Worm (Caenorhabditis elegans) whole organism, mixed stage, embryonic: ENCODE measurements around the gene aars-1.

Experiments
- M03D4.4 ChIP-seq: sonication (generic microtip); optimal IDR thresholded peaks from 2 replicates; lab custom pipeline; 2017; ENCODE audit warnings: mild to moderate bottlenecking, missing genetic modification characterization, missing compliant biosample characterization
- bed-3 ChIP-seq: fragments of 200-800 bp; sonication (Bioruptor generic); optimal IDR thresholded peaks from 3 replicates; lab custom pipeline; 2018; ENCODE audit warnings: mild to moderate bottlenecking, missing genetic modification characterization, moderate library complexity, missing compliant biosample characterization
- blmp-1 ChIP-seq: fragments of 150-350 bp; optimal IDR thresholded peaks from 2 replicates; lab custom pipeline; 2014; ENCODE audit warnings: missing biosample characterization, missing genetic modification characterization
- ceh-39 ChIP-seq: fragments of 150-350 bp; optimal IDR thresholded peaks from 2 replicates; lab custom pipeline; 2014; ENCODE audit warnings: missing biosample characterization, missing genetic modification characterization
- ceh-43 ChIP-seq: fragments of 200-800 bp; sonication (Bioruptor generic); optimal IDR thresholded peaks from 2 replicates; lab custom pipeline; 2018; ENCODE audit warnings: mild to moderate bottlenecking, missing genetic modification characterization, moderate library complexity, missing compliant biosample characterization
- ceh-83 ChIP-seq: fragments of 200-800 bp; sonication (Bioruptor generic); optimal IDR thresholded peaks from 2 replicates; lab custom pipeline; 2018; ENCODE audit warnings: mild to moderate bottlenecking, missing genetic modification characterization, missing compliant biosample characterization
- ces-1 ChIP-seq: fragments of 150-350 bp; optimal IDR thresholded peaks from 2 replicates; lab custom pipeline; 2014; ENCODE audit warnings: missing biosample characterization, missing genetic modification reagents, missing genetic modification characterization
- cnd-1 ChIP-seq: fragments of 200-800 bp; sonication (Bioruptor generic); optimal IDR thresholded peaks from 2 replicates; lab custom pipeline; 2018; ENCODE audit warnings: mild to moderate bottlenecking, missing genetic modification characterization, missing compliant biosample characterization
- drap-1 ChIP-seq: fragments of 200-800 bp; sonication (Bioruptor generic); optimal IDR thresholded peaks from 3 replicates; lab custom pipeline; 2018; ENCODE audit warnings: mild to moderate bottlenecking, missing genetic modification characterization, missing compliant biosample characterization
- elt-3 ChIP-seq: fragments of 150-350 bp; optimal IDR thresholded peaks from 2 replicates; lab custom pipeline; 2014; ENCODE audit warnings: missing biosample characterization, missing genetic modification characterization
- ham-2 ChIP-seq: fragments of 200-800 bp; sonication (Bioruptor generic); optimal IDR thresholded peaks from 2 replicates; lab custom pipeline; 2018; ENCODE audit warnings: mild to moderate bottlenecking, missing genetic modification characterization, missing compliant biosample characterization
- hlh-1 ChIP-seq: fragments of 150-350 bp; optimal IDR thresholded peaks from 2 replicates; lab custom pipeline; 2014; ENCODE audit warnings: missing biosample characterization, missing genetic modification reagents, missing genetic modification characterization
- lin-13 ChIP-seq: fragments of 150-350 bp; optimal IDR thresholded peaks from 2 replicates; lab custom pipeline; 2014; ENCODE audit warnings: missing biosample characterization, missing genetic modification characterization
- lsy-2 ChIP-seq: fragments of 150-350 bp; optimal IDR thresholded peaks from 2 replicates; lab custom pipeline; 2014; ENCODE audit warnings: missing biosample characterization, missing genetic modification characterization
- mep-1 ChIP-seq: fragments of 150-350 bp; optimal IDR thresholded peaks from 2 replicates; lab custom pipeline; 2017; ENCODE audit warnings: missing biosample characterization, missing genetic modification reagents, missing genetic modification characterization, inconsistent platforms
- mls-2 ChIP-seq: sonication (generic microtip); optimal IDR thresholded peaks from 2 replicates; lab custom pipeline; 2016; ENCODE audit warnings: mild to moderate bottlenecking, missing genetic modification characterization, moderate library complexity, missing compliant biosample characterization
- nhr-12 ChIP-seq: fragments of 150-350 bp; optimal IDR thresholded peaks from 2 replicates; lab custom pipeline; 2014; ENCODE audit warnings: missing biosample characterization, missing genetic modification characterization
- nhr-2 ChIP-seq: fragments of 150-350 bp; optimal IDR thresholded peaks from 2 replicates; lab custom pipeline; 2014; ENCODE audit warnings: missing biosample characterization, missing genetic modification characterization
- nhr-237 ChIP-seq: fragments of 150-350 bp; optimal IDR thresholded peaks from 2 replicates; lab custom pipeline; 2014; ENCODE audit warnings: missing biosample characterization, missing genetic modification characterization
- nhr-28 ChIP-seq: fragments of 150-350 bp; optimal IDR thresholded peaks from 2 replicates; lab custom pipeline; 2014; ENCODE audit warnings: missing biosample characterization, missing genetic modification characterization
- sem-2 ChIP-seq: fragments of 200-800 bp; sonication (Bioruptor generic); optimal IDR thresholded peaks from 2 replicates; lab custom pipeline; 2018; ENCODE audit warnings: mild to moderate bottlenecking, missing genetic modification characterization, missing compliant biosample characterization
- snpc-4 ChIP-seq: fragments of 150-350 bp; optimal IDR thresholded peaks from 2 replicates; lab custom pipeline; 2014; ENCODE audit warnings: missing biosample characterization, missing genetic modification characterization
- sptf-1 ChIP-seq: sonication (generic microtip); optimal IDR thresholded peaks from 2 replicates; lab custom pipeline; 2017; ENCODE audit warnings: mild to moderate bottlenecking, missing genetic modification characterization, moderate library complexity, missing compliant biosample characterization
- unc-120 ChIP-seq: sonication (generic microtip); optimal IDR thresholded peaks from 2 replicates; lab custom pipeline; 2017; ENCODE audit warnings: missing genetic modification characterization, missing compliant biosample characterization; ENCODE audit not compliant: poor library complexity, severe bottlenecking
- unc-62 ChIP-seq: fragments of 150-350 bp; optimal IDR thresholded peaks from 2 replicates; lab custom pipeline; 2014; ENCODE audit warnings: missing biosample characterization, missing genetic modification reagents, missing genetic modification characterization
- zip-8 ChIP-seq: fragments of 150-350 bp; optimal IDR thresholded peaks from 2 replicates; lab custom pipeline; 2014; ENCODE audit warnings: missing biosample characterization, missing genetic modification characterization
- ztf-11 ChIP-seq: fragments of 150-350 bp; optimal IDR thresholded peaks from 2 replicates; lab custom pipeline; 2014; ENCODE audit warnings: missing biosample characterization, missing genetic modification characterization

The aars-1 gene

DNA sequence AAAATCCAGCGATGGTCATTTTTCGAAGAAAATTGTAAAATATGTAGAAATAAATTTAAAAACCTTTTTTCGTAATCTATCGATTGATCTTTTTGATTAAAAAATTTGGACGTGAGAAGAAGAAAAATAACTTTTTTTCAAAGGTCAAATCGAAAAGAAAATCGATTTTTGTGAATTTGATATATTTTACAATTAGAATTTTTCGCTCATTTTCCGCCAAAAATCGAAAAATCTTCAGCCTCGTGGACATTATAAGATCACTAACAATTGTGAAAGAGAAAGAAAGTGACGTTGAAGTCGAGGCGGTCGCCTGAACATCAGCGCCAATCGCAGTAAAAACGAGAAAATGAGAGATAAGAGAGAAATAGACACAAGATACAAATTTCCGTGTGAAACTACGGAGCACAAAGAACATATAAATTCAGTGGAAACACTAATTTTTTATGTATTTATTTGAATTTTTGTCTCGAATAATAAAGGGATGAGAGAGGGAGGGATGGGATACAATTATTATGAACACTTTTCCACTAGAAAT, 5.3 kb upstream of the aars-1 start, which contains the start of gene cisd-1:
Gene cisd-1 (minus strand): TSS at position 51 of the 535 bp plus-strand sequence.
- TF ChIP-seq zip-8 (tag; lab: Kevin White, UChicago) (no peak), hlh-1 (no peak), ceh-39 (tag; lab: Kevin White, UChicago) (no peak), sem-2 (GFP tag; lab: Kevin White, UChicago) (no peak), nhr-2 (no peak), unc-62 (no peak), drap-1 (GFP tag; lab: Kevin White, UChicago) (no peak), unc-120 (tag; lab: Kevin White, UChicago) (no peak), nhr-28 (no peak), nhr-237 (tag; lab: Kevin White, UChicago) (no peak), sptf-1 (tag; lab: Kevin White, UChicago) (no peak)

DNA sequence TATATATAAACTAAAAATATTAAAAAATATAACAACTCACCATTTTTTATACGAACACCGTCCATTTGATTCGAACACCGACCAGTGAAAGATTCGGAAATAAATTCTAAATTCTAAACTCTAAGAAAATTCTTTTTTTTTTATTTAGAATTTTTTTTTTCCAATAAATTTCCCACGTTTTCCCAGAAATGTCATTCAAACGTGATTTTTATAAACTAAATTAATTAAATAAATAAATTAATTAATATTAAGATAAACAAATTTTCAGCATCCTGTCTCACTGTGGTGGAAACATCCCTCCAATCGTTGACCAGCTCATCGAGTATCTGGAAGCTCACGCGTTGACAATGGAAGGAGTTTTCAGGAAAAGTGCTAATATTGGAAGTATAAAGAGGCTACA, 3.2 kb upstream of the aars-1 start, which contains the start of gene klp-17:
Gene klp-17 (minus strand): TSS at position 101 of the 400 bp plus-strand sequence.
- no peak for TF ChIP-seq M03D4.4 (tag; lab: Kevin White, UChicago)
- TF ChIP-seq bed-3 (GFP tag; lab: Kevin White, UChicago): no peak
- TF ChIP-seq ceh-39 (tag; lab: Kevin White, UChicago): no peak
- TF ChIP-seq ztf-11: no peak
- TF ChIP-seq blmp-1 (tag; lab: Kevin White, UChicago): no peak
- TF ChIP-seq unc-120 (tag; lab: Kevin White, UChicago): no peak
- TF ChIP-seq lin-13 (tag; lab: Kevin White, UChicago): no peak
- no peak for TF ChIP-seq elt-3 (tag; lab: Kevin White, UChicago)
- TF ChIP-seq mep-1 (tag; lab: Kevin White, UChicago): no peak
- TF ChIP-seq ceh-43 (GFP tag; lab: Kevin White, UChicago): no peak
- no peak for TF ChIP-seq cnd-1 (tag; lab: Kevin White, UChicago)
- TF ChIP-seq ceh-83 (GFP tag; lab: Kevin White, UChicago): no peak
- no peak for TF ChIP-seq drap-1 (GFP tag; lab: Kevin White, UChicago)
- TF ChIP-seq zip-8 (tag; lab: Kevin White, UChicago): no peak
- no peak for TF ChIP-seq mls-2 (tag; lab: Kevin White, UChicago)

DNA sequence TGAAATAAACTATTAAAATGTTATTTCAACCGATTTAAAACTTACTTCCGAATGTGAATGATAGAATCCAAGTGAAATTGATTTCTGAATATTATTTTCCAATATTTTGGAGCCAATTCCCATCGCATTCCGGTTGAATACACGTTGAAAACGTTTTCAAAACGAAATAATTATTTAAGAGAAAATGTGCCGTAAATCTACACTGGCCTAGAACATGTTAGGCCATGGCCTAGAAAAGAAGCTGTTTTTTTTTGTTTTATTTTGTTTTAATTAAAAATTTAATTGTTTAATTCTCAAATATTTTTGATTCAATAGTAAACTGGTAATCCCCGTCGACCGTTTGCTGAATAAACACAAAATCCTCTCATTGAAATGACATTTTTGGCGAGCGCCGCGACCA, 398 bp downstream of the aars-1 start:
- no peak for TF ChIP-seq snpc-4
- no peak for TF ChIP-seq lsy-2 (tag; lab: Kevin White, UChicago)
- no peak for TF ChIP-seq sem-2 (GFP tag; lab: Kevin White, UChicago)
- TF ChIP-seq ces-1 (GFP tag; lab: Kevin White, UChicago): peak; percentile 29
- TF ChIP-seq cnd-1 (tag; lab: Kevin White, UChicago): no peak
- TF ChIP-seq, all 35 proteins: peak for 1

DNA sequence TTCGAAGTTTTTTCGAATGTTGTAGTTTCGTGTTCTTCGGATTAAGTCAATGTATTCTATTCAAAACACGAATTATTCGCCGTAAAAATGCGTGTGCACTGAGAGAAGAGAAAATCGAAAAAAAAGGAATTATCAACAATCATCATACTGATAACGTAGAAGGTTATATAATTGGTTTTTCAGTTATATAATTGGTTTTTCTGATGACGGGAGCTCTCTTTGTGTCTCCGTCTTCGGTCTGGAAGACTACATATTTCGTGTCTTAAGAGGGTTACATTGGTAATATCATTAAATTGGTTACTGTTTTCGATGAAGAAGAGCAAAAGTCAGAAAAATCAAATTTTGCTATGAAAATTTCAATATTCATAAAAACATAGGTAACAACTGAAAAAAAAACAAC, 4.4 kb downstream of the aars-1 start:
- TF ChIP-seq ceh-83 (GFP tag; lab: Kevin White, UChicago) (no peak), zip-8 (tag; lab: Kevin White, UChicago) (no peak), mls-2 (tag; lab: Kevin White, UChicago) (no peak)

DNA sequence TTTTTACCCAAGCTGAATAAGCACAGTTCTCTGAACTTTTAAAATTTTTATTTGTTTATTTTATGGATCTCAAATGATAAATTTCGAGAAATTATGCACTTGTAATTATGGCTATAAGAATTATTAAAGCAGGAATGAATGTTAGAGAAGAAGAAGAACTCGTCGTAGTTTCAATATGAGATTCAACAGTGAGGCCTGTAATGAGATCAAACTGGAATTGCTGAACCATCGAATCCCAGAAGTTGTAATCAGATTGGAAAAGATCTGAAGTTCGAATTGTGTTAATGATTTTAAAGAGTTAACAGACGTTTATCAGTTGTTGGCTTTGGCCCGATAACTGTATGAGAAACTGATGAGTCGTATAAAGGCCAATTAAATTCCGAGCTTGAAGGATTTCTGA, 8.6 kb downstream of the aars-1 start:
- no peak for TF ChIP-seq ham-2 (GFP tag; lab: Kevin White, UChicago)

DNA sequence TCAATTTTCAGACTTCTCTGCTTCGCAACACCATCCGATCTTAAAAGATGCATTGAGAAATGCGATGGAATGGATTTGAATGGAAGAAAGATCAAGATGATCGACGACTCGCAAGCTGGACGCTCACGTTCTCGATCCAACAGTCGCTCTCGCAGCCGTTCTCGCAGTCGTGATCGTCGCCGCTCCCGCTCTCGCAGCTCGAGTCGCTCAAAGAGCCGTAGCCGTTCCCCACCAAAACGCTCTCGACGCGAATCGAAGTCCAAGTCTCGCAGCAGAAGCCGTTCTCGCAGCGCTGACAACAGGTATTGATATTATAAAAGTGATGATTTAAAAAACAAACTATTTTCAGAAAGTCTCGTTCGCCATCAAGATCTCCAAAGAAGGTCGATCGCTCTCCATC, 9.2 kb downstream of the aars-1 start:
- TF ChIP-seq M03D4.4 (tag; lab: Kevin White, UChicago): no peak

DNA sequence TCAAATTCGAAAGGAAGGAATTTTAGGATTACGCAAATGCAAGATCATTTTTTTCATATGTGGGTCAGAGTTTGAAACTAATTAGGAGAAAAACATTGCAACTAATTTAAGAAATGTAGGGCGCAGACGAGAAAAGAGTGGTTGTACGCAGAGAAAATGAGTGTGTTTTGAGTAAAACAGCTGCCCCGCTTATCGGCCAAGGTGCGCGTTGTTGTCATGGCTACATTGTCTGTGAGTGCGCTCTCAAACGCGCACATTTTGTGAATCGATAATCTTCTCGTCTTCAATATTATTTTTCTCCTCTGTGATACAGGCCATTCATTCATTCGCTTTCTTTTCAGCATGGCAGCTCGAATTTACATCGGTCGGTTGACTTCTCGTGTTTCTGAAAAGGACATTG, 10.7 kb downstream of the aars-1 start:
- TF ChIP-seq elt-3 (tag; lab: Kevin White, UChicago) (no peak), nhr-12 (no peak), ceh-39 (tag; lab: Kevin White, UChicago) (peak; percentile 9), hlh-1 (peak; percentile 24)
- TF ChIP-seq, all 35 proteins: peak for 2
